Worm (Caenorhabditis elegans): ENCODE data around the gene acs-19.

Gene acs-19

ce11 chrIII:3916624-3917023 lies 52.3 kb downstream of the acs-19 start, which contains the start of gene ccdc-47:
Gene ccdc-47, plus strand, starts transcription at chrIII:3916967.
- TF ChIP-seq nfya-1 (tag; optimal IDR thresholded peaks at IDR 0.05) = peak; percentile 88
- peak; percentile 71 for TF ChIP-seq ahr-1 (tag; optimal IDR thresholded peaks at IDR 0.05)
- peak; percentile 88 for TF ChIP-seq tbx-2 (tag; optimal IDR thresholded peaks at IDR 0.05)
- TF ChIP-seq sox-2 (GFP tag; IDR thresholded peaks at IDR 0.05) = peak; percentile 44
- peak; percentile 82 for TF ChIP-seq gmeb-2 (tag; optimal IDR thresholded peaks at IDR 0.05)
- TF ChIP-seq lin-11 (tag; optimal IDR thresholded peaks at IDR 0.05) = peak; percentile 55
- TF ChIP-seq ceh-24 (tag; optimal IDR thresholded peaks at IDR 0.05) = peak; percentile 26
- peak; percentile 48 for TF ChIP-seq eyg-1 (tag; optimal IDR thresholded peaks at IDR 0.05)
- peak; percentile 83 for TF ChIP-seq odd-2 (tag; optimal IDR thresholded peaks at IDR 0.05)
- TF ChIP-seq F13H6.1 (tag; optimal IDR thresholded peaks at IDR 0.05) = peak; percentile 79
- TF ChIP-seq hlh-6 (tag; optimal IDR thresholded peaks at IDR 0.05) = peak; percentile 91
- peak; percentile 86 for TF ChIP-seq rnt-1 (tag; optimal IDR thresholded peaks at IDR 0.05)
- peak; percentile 75 for TF ChIP-seq ceh-34 (tag; optimal IDR thresholded peaks at IDR 0.05)
- no peak for TF ChIP-seq pqm-1 (tag; optimal IDR thresholded peaks at IDR 0.05)
- TF ChIP-seq elt-2 (tag; optimal IDR thresholded peaks at IDR 0.05) = peak; percentile 93
- TF ChIP-seq ref-2 (tag; optimal IDR thresholded peaks at IDR 0.05) = peak; percentile 86
- no peak for TF ChIP-seq pag-3 (tag; optimal IDR thresholded peaks at IDR 0.05; ENCODE audit: borderline replicate concordance)
- TF ChIP-seq ceh-2 (tag; optimal IDR thresholded peaks at IDR 0.05) = peak; percentile 81
- TF ChIP-seq elt-4 (tag; optimal IDR thresholded peaks at IDR 0.05) = no peak
- peak; percentile 87 for TF ChIP-seq unc-86 (tag; optimal IDR thresholded peaks at IDR 0.05)
- TF ChIP-seq hlh-13 (GFP tag; optimal IDR thresholded peaks at IDR 0.05) = peak; percentile 60
- peak; percentile 39 for TF ChIP-seq tbx-7 (tag; optimal IDR thresholded peaks at IDR 0.05)
- TF ChIP-seq syd-9 (tag; optimal IDR thresholded peaks at IDR 0.05) = peak; percentile 60
- TF ChIP-seq nhr-11 (tag; optimal IDR thresholded peaks at IDR 0.05) = no peak
- TF ChIP-seq ets-4 (tag; optimal IDR thresholded peaks at IDR 0.05) = no peak
- peak; percentile 74 for TF ChIP-seq nhr-232 (tag; optimal IDR thresholded peaks at IDR 0.05)
- peak; percentile 71 for TF ChIP-seq C08G9.2 (tag; optimal IDR thresholded peaks at IDR 0.05)
- TF ChIP-seq npax-4 (tag; optimal IDR thresholded peaks at IDR 0.05) = peak; percentile 48
- peak; percentile 79 for TF ChIP-seq ceh-6 (GFP tag; optimal IDR thresholded peaks at IDR 0.05)
- TF ChIP-seq fkh-6 (tag; optimal IDR thresholded peaks at IDR 0.05) = peak; percentile 72
- peak; percentile 79 for TF ChIP-seq madf-2 (tag; optimal IDR thresholded peaks at IDR 0.05)
- no peak for TF ChIP-seq lim-6 (tag; optimal IDR thresholded peaks at IDR 0.05)
- TF ChIP-seq dve-1 (tag; optimal IDR thresholded peaks at IDR 0.05) = peak; percentile 47
- peak; percentile 61 for TF ChIP-seq zip-5 (tag; optimal IDR thresholded peaks at IDR 0.05)
- peak; percentile 39 for TF ChIP-seq sdc-2 (tag; optimal IDR thresholded peaks at IDR 0.05)
- peak; percentile 81 for TF ChIP-seq sox-4 (tag; optimal IDR thresholded peaks at IDR 0.05)
- peak; percentile 84 for TF ChIP-seq hlh-8 (tag; optimal IDR thresholded peaks at IDR 0.05)
- TF ChIP-seq ceh-14 (tag; optimal IDR thresholded peaks at IDR 0.05) = peak; percentile 91
- peak; percentile 89 for TF ChIP-seq pat-9 (tag; optimal IDR thresholded peaks at IDR 0.05)
- TF ChIP-seq ceh-18 (tag; optimal IDR thresholded peaks at IDR 0.05) = peak; percentile 52
- TF ChIP-seq ceh-22 (tag; optimal IDR thresholded peaks at IDR 0.05) = no peak
- TF ChIP-seq ceh-48 (tag; optimal IDR thresholded peaks at IDR 0.05) = peak; percentile 84
- peak; percentile 87 for TF ChIP-seq ceh-19 (GFP tag; optimal IDR thresholded peaks at IDR 0.05)
- peak; percentile 56 for TF ChIP-seq Y22D7AL.16 (tag; optimal IDR thresholded peaks at IDR 0.05)
- no peak for TF ChIP-seq unc-55 (GFP tag; optimal IDR thresholded peaks at IDR 0.05)
- no peak for TF ChIP-seq ceh-30 (tag; optimal IDR thresholded peaks at IDR 0.05)
- TF ChIP-seq hlh-15 (tag; optimal IDR thresholded peaks at IDR 0.05) = peak; percentile 68
- TF ChIP-seq fkh-10 (GFP tag; optimal IDR thresholded peaks at IDR 0.05) = no peak
- no peak for TF ChIP-seq pha-4 (tag; optimal IDR thresholded peaks at IDR 0.05)
- TF ChIP-seq ceh-31 (tag; optimal IDR thresholded peaks at IDR 0.05) = peak; percentile 86
- peak; percentile 83 for TF ChIP-seq ztf-16 (tag; optimal IDR thresholded peaks at IDR 0.05)
- TF ChIP-seq K02D7.2 (tag; optimal IDR thresholded peaks at IDR 0.05) = peak; percentile 61
- TF ChIP-seq T23F11.4 (GFP tag; optimal IDR thresholded peaks at IDR 0.05) = peak; percentile 66
- peak; percentile 45 for TF ChIP-seq unc-42 (tag; optimal IDR thresholded peaks at IDR 0.05)
- TF ChIP-seq ama-1 (optimal IDR thresholded peaks at IDR 0.05) = no peak
